Fruit fly (Drosophila melanogaster): Measurements from ENCODE around the gene cmet.

dm6 chr2L:11318464-11318863 lies 49.7 kb upstream of the cmet start:
- no peak for TF ChIP-seq Myc (optimal IDR thresholded peaks at IDR 0.05)
- TF ChIP-seq Sin3A (optimal IDR thresholded peaks at IDR 0.05), result no peak
- no peak for TF ChIP-seq h (optimal IDR thresholded peaks at IDR 0.05)
- no peak for TF ChIP-seq ttk (optimal IDR thresholded peaks at IDR 0.05)

Measured in Kc167 (cell line).